Worm (Caenorhabditis elegans) whole organism, L3 larva: ENCODE measurements around the gene Y56A3A.28.

Experiments used
- elt-1 ChIP-seq: fragments of 150-350 bp; optimal IDR thresholded peaks from 2 replicates; lab custom pipeline; 2014; ENCODE audit warnings: missing biosample characterization, missing genetic modification characterization
- elt-3 ChIP-seq, 3 experiments: fragments of 150-350 bp in 1 of 3; sonication (generic microtip) in 2 of 3; optimal IDR thresholded peaks; 2 replicates in 2 of 3; 4 replicates in 1 of 3; lab custom pipeline; 2014 to 2017; ENCODE audit warnings: missing biosample characterization in 3 of 3, missing genetic modification characterization in 3 of 3
- fkh-10 ChIP-seq: sonication (generic microtip); optimal IDR thresholded peaks from 2 replicates; lab custom pipeline; 2017; ENCODE audit warnings: missing biosample characterization, missing genetic modification reagents, missing genetic modification characterization
- hmg-11 ChIP-seq: sonication (generic microtip); optimal IDR thresholded peaks from 2 replicates; lab custom pipeline; 2016; ENCODE audit warnings: missing genetic modification characterization, missing compliant biosample characterization
- lin-39 ChIP-seq: fragments of 150-350 bp; optimal IDR thresholded peaks from 2 replicates; lab custom pipeline; 2018; ENCODE audit warnings: missing biosample characterization, missing genetic modification reagents, missing genetic modification characterization
- nhr-11 ChIP-seq: fragments of 150-350 bp; optimal IDR thresholded peaks from 2 replicates; lab custom pipeline; 2014; ENCODE audit warnings: missing biosample characterization, missing genetic modification characterization
- nhr-76 ChIP-seq: fragments of 150-350 bp; sonication (generic microtip); optimal IDR thresholded peaks from 5 replicates; lab custom pipeline; 2014; ENCODE audit warnings: missing biosample characterization, missing genetic modification characterization
- ztf-11 ChIP-seq: fragments of 150-350 bp; optimal IDR thresholded peaks from 2 replicates; lab custom pipeline; 2014; ENCODE audit warnings: missing biosample characterization, missing genetic modification characterization

- TF ChIP-seq elt-3 (tag; optimal IDR thresholded peaks at IDR 0.05; lab: Kevin White, UChicago) (no peak), nhr-11 (tag; lab: Kevin White, UChicago) (no peak), lin-39 (tag; lab: Kevin White, UChicago) (no peak), fkh-10 (GFP tag; lab: Kevin White, UChicago) (no peak), nhr-76 (tag; lab: Kevin White, UChicago) (no peak), hmg-11 (no peak), elt-1 (no peak), ztf-11 (no peak)
Measured at ce11 chrIII:11949276-11949879, 21.8 kb downstream of the Y56A3A.28 start.
